Fruit fly (Drosophila melanogaster) whole organism: ENCODE data around the gene prage.

Experiments
- CG8478 ChIP-seq: fragments of >200 bp; optimal IDR thresholded peaks from 2 replicates; lab custom pipeline; 2018; ENCODE audit warnings: inconsistent platforms
- Dll ChIP-seq: fragments of >200 bp; optimal IDR thresholded peaks from 2 replicates; lab custom pipeline; 2017
- pan ChIP-seq: fragments of >200 bp; optimal IDR thresholded peaks from 2 replicates; lab custom pipeline; 2017

DNA sequence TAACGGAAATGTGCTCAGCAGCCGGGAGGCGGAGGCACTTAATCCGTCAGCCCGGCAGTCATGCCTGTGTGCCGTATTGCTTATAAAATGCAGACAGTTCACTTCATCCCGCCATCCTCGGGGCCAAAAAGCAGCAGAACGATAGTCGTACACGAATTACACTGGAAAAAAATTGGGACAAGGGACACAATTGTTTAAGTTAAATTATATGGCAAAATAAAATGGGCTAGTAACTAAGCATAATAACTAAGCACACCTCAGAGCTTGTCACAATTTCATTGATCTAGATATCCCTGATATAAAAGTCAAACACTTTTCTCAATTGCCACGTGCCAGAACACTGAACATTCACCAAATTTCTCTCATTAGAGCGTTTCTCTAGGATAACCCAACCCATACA lies 15.7 kb downstream of the prage start, which contains the start of gene CG32806:
- TF ChIP-seq CG8478 (lab: Kevin White, UChicago) (no peak), Dll (lab: Kevin White, UChicago) (no peak), pan (lab: Kevin White, UChicago) (no peak)
